Worm (Caenorhabditis elegans) whole organism, L4/young adult: ENCODE data around the gene C27F2.9.

Experiments
- W03F9.2 ChIP-seq: fragments of 150-350 bp; optimal IDR thresholded peaks from 2 replicates; lab custom pipeline; 2014; ENCODE audit warnings: missing biosample characterization, missing genetic modification characterization
- dao-5 ChIP-seq: sonication (generic microtip); optimal IDR thresholded peaks from 2 replicates; lab custom pipeline; 2016; ENCODE audit warnings: missing genotype, missing genetic modification characterization, moderate library complexity, missing compliant biosample characterization
- him-1 ChIP-seq: sonication (generic microtip); optimal IDR thresholded peaks from 2 replicates; lab custom pipeline; 2016; ENCODE audit warnings: missing genotype, missing genetic modification reagents, missing genetic modification characterization, missing compliant biosample characterization

DNA sequence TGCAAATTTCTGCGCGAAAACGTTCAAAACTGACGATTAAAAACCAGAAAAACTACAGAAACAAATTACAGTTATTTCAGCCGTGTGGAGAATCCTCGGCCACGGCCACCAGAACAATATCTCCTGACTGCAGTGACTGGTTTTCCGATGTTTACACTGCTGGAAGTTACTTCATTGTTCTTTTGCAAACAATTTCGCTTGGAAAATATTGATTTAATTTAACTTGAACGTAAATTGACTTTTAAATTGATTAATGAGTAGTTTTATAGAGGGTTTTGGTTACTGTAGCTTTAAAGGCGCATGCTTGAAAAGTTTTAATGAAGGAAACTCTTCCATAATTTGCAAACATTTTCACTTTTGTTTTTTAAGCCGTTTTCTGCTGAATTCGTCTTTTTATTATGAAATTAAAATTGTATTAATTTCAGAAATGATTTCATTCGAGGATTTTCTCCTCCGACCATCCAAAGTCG is 36.1 kb upstream of the C27F2.9 start, which contains the start of gene smcr-8:
- no peak for TF ChIP-seq dao-5 (tag; lab: Kevin White, UChicago)
- TF ChIP-seq him-1 (tag; lab: Kevin White, UChicago): no peak
- no peak for TF ChIP-seq W03F9.2
